Worm (Caenorhabditis elegans) whole organism, young adult: Measurements from ENCODE around the gene ceh-13.

ENCODE experiments used
- egl-44 ChIP-seq: fragments of 200-800 bp; sonication (Bioruptor generic); IDR thresholded peaks from 2 replicates; pipeline ENCODE4 v1.3.6; 2022; ENCODE audit warnings: missing genetic modification reagents, missing genetic modification characterization, missing compliant biosample characterization
- lin-54 ChIP-seq: fragments of 200-800 bp; sonication (Bioruptor generic); optimal IDR thresholded peaks from 2 replicates; lab custom pipeline; 2018; ENCODE audit warnings: mild to moderate bottlenecking, missing genetic modification characterization, missing compliant biosample characterization
- nhr-179 ChIP-seq: sonication (generic microtip); optimal IDR thresholded peaks from 2 replicates; lab custom pipeline; 2016; ENCODE audit warnings: mild to moderate bottlenecking, missing genetic modification characterization, missing compliant biosample characterization
- snpc-4 ChIP-seq, 5 experiments: fragments of 150-350 bp in 1 of 5; sonication (generic microtip) in 4 of 5; optimal IDR thresholded peaks; 2 replicates each; lab custom pipeline; 2014 to 2018; ENCODE audit warnings: missing genetic modification characterization in 5 of 5, missing biosample characterization in 3 of 5, antibody characterized with exemption in 2 of 5, mild to moderate bottlenecking in 2 of 5, missing compliant biosample characterization in 2 of 5, missing genotype in 2 of 5, moderate library complexity in 2 of 5, missing genetic modification reagents in 1 of 5
- unc-130 ChIP-seq: sonication (generic microtip); optimal IDR thresholded peaks from 2 replicates; lab custom pipeline; 2016; ENCODE audit warnings: missing genetic modification reagents, missing genetic modification characterization, missing compliant biosample characterization

ce11 chrIII:7531385-7531784 is 24.1 kb upstream of the ceh-13 start:
- TF ChIP-seq unc-130 (GFP tag; lab: Kevin White, UChicago) (no peak), egl-44 (no peak), snpc-4 (GFP tag; optimal IDR thresholded peaks at IDR 0.05; lab: Kevin White, UChicago) (no peak), snpc-4 (tag; optimal IDR thresholded peaks at IDR 0.05; lab: Kevin White, UChicago) (no peak), lin-54 (GFP tag; lab: Kevin White, UChicago) (no peak), nhr-179 (no peak)
